Worm (Caenorhabditis elegans): ENCODE measurements around the gene srh-194.

- no peak for TF ChIP-seq fos-1 (tag; optimal IDR thresholded peaks at IDR 0.05)
- no peak for TF ChIP-seq C34F6.9 (tag; optimal IDR thresholded peaks at IDR 0.05)
- TF ChIP-seq unc-62 (GFP tag; optimal IDR thresholded peaks at IDR 0.05), result no peak
- no peak for TF ChIP-seq mdl-1 (tag; optimal IDR thresholded peaks at IDR 0.05)
- TF ChIP-seq ceh-82 (tag; optimal IDR thresholded peaks at IDR 0.05), result no peak
- no peak for TF ChIP-seq ama-1 (optimal IDR thresholded peaks at IDR 0.05)
- TF ChIP-seq skn-1 (tag; optimal IDR thresholded peaks at IDR 0.05), result no peak
- no peak for TF ChIP-seq nhr-25 (tag; optimal IDR thresholded peaks at IDR 0.05)
- TF ChIP-seq ztf-11 (tag; optimal IDR thresholded peaks at IDR 0.05), result no peak
- no peak for TF ChIP-seq nhr-10 (tag; optimal IDR thresholded peaks at IDR 0.05)
Observed at ce11 chrV:4250047-4250446, 43.3 kb downstream of the srh-194 start, which contains the start of gene srt-13.
